Fruit fly (Drosophila melanogaster) whole organism, embryonic: Measurements from ENCODE around the gene dlp.

Experiments
- Ada2b ChIP-seq: fragments of 200-800 bp; sonication (Bioruptor generic); IDR thresholded peaks from 2 replicates; pipeline ENCODE4 v1.3.6; 2022; ENCODE audit warnings: missing biosample characterization, missing genetic modification characterization
- Blimp-1 ChIP-seq: fragments of 200-800 bp; sonication (Bioruptor generic); optimal IDR thresholded peaks from 3 replicates; lab custom pipeline; 2018; ENCODE audit warnings: missing biosample characterization, missing genetic modification characterization, mild to moderate bottlenecking, moderate library complexity, missing genetic modification reagents
- CG10321 ChIP-seq: fragments of 200-800 bp; sonication (Bioruptor generic); IDR thresholded peaks from 2 replicates; pipeline ENCODE4 v1.3.6; 2022; ENCODE audit warnings: missing biosample characterization, missing genetic modification characterization
- CG11504 ChIP-seq: fragments of 200-800 bp; sonication (Bioruptor generic); optimal IDR thresholded peaks from 3 replicates; lab custom pipeline; 2019; ENCODE audit warnings: missing biosample characterization, mild to moderate bottlenecking, missing genetic modification characterization, moderate library complexity
- CG11723 ChIP-seq: fragments of 200-800 bp; sonication (Bioruptor generic); optimal IDR thresholded peaks from 2 replicates; lab custom pipeline; 2017; ENCODE audit warnings: missing biosample characterization, mild to moderate bottlenecking, missing genetic modification characterization
- CG13123 ChIP-seq: fragments of 200-800 bp; sonication (Bioruptor generic); optimal IDR thresholded peaks from 2 replicates; lab custom pipeline; 2016; ENCODE audit warnings: missing biosample characterization, missing genetic modification characterization
- CG13624 ChIP-seq: fragments of 200-800 bp; sonication (Bioruptor generic); optimal IDR thresholded peaks from 2 replicates; lab custom pipeline; 2016; ENCODE audit warnings: missing biosample characterization, missing genetic modification characterization
- CG14441 ChIP-seq: fragments of 200-800 bp; sonication (Bioruptor generic); IDR thresholded peaks from 2 replicates; pipeline ENCODE4 v1.3.6; 2022; ENCODE audit warnings: missing biosample characterization, missing genetic modification characterization
- CG31224 ChIP-seq: fragments of 200-800 bp; sonication (Bioruptor generic); IDR thresholded peaks from 2 replicates; pipeline ENCODE4 v1.3.6; 2022; ENCODE audit warnings: missing biosample characterization, missing genetic modification characterization
- CG32772 ChIP-seq: fragments of 200-800 bp; sonication (Bioruptor generic); IDR thresholded peaks from 2 replicates; pipeline ENCODE4 v1.3.6; 2022; ENCODE audit warnings: missing biosample characterization, missing genetic modification characterization
- CG4404 ChIP-seq: fragments of 200-800 bp; sonication (Bioruptor generic); IDR thresholded peaks from 2 replicates; pipeline ENCODE4 v1.3.6; 2022; ENCODE audit warnings: missing biosample characterization, missing genetic modification characterization
- CG4707 ChIP-seq: fragments of 200-800 bp; sonication (Bioruptor generic); optimal IDR thresholded peaks from 2 replicates; lab custom pipeline; 2018; ENCODE audit warnings: missing biosample characterization, mild to moderate bottlenecking, missing genetic modification characterization, moderate library complexity
- CG7271 ChIP-seq: fragments of 200-800 bp; sonication (Bioruptor generic); optimal IDR thresholded peaks from 2 replicates; lab custom pipeline; 2018; ENCODE audit warnings: missing biosample characterization, mild to moderate bottlenecking, missing genetic modification characterization, moderate library complexity
- CG7556 ChIP-seq: fragments of 200-800 bp; sonication (Bioruptor generic); optimal IDR thresholded peaks from 2 replicates; lab custom pipeline; 2017; ENCODE audit warnings: missing biosample characterization, mild to moderate bottlenecking, missing genetic modification characterization
- CG8944 ChIP-seq: fragments of 200-800 bp; sonication (Bioruptor generic); optimal IDR thresholded peaks from 3 replicates; lab custom pipeline; 2016; ENCODE audit warnings: missing biosample characterization, missing genetic modification characterization
- CHES-1-like ChIP-seq: fragments of 200-800 bp; sonication (Bioruptor generic); optimal IDR thresholded peaks from 2 replicates; lab custom pipeline; 2016; ENCODE audit warnings: missing biosample characterization, missing genetic modification characterization
- D19A ChIP-seq: fragments of 200-800 bp; optimal IDR thresholded peaks from 3 replicates; lab custom pipeline; 2019; ENCODE audit warnings: missing biosample characterization, mild to moderate bottlenecking, missing genetic modification characterization, moderate library complexity
- Dip3 ChIP-seq: fragments of 200-800 bp; sonication (Bioruptor generic); optimal IDR thresholded peaks from 3 replicates; lab custom pipeline; 2016; ENCODE audit warnings: missing biosample characterization, missing genetic modification characterization
- Elba2 ChIP-seq: fragments of 200-800 bp; sonication (Bioruptor generic); optimal IDR thresholded peaks from 3 replicates; lab custom pipeline; 2016; ENCODE audit warnings: missing biosample characterization, missing genetic modification characterization
- Hey ChIP-seq: fragments of 200-800 bp; sonication (Bioruptor generic); optimal IDR thresholded peaks from 3 replicates; lab custom pipeline; 2018; ENCODE audit warnings: missing biosample characterization, mild to moderate bottlenecking, missing genetic modification characterization
- HmgD ChIP-seq: fragments of 200-800 bp; sonication (Bioruptor generic); optimal IDR thresholded peaks from 3 replicates; lab custom pipeline; 2016; ENCODE audit warnings: missing biosample characterization, missing genetic modification characterization
- Kr ChIP-seq: fragments of 200-800 bp; sonication (Bioruptor generic); optimal IDR thresholded peaks from 2 replicates; lab custom pipeline; 2017; ENCODE audit warnings: missing biosample characterization, mild to moderate bottlenecking, missing genetic modification characterization
- Nf-YA ChIP-seq: fragments of 200-800 bp; sonication (Bioruptor generic); IDR thresholded peaks from 2 replicates; pipeline ENCODE4 v1.3.6; 2022; ENCODE audit warnings: missing biosample characterization, missing genetic modification characterization
- Optix ChIP-seq: fragments of 200-800 bp; sonication (Bioruptor generic); IDR thresholded peaks from 3 replicates; pipeline ENCODE4 v1.3.6; 2022; ENCODE audit warnings: missing biosample characterization, missing genetic modification characterization
- PHDP ChIP-seq: fragments of 200-800 bp; sonication (Bioruptor generic); optimal IDR thresholded peaks from 3 replicates; lab custom pipeline; 2018; ENCODE audit warnings: missing biosample characterization, mild to moderate bottlenecking, missing genetic modification characterization, moderate library complexity
- Sry-β ChIP-seq: fragments of 200-800 bp; sonication (Bioruptor generic); optimal IDR thresholded peaks from 2 replicates; lab custom pipeline; 2018; ENCODE audit warnings: missing biosample characterization, mild to moderate bottlenecking, missing genetic modification characterization, moderate library complexity
- Xrp1 ChIP-seq: fragments of 200-800 bp; sonication (Bioruptor generic); IDR thresholded peaks from 2 replicates; pipeline ENCODE4 v1.3.6; 2022; ENCODE audit warnings: missing biosample characterization, missing genetic modification characterization
- ase ChIP-seq: fragments of 200-800 bp; sonication (Bioruptor generic); IDR thresholded peaks from 3 replicates; pipeline ENCODE4 v1.3.6; 2022; ENCODE audit warnings: missing biosample characterization, missing genetic modification characterization
- bigmax ChIP-seq: fragments of 200-800 bp; sonication (Bioruptor generic); optimal IDR thresholded peaks from 2 replicates; lab custom pipeline; 2018; ENCODE audit warnings: missing biosample characterization, mild to moderate bottlenecking, missing genetic modification characterization
- cad ChIP-seq: fragments of >200 bp; optimal IDR thresholded peaks from 2 replicates; lab custom pipeline; 2017; ENCODE audit warnings: missing biosample characterization, missing genetic modification characterization
- chm ChIP-seq: fragments of 200-800 bp; sonication (Bioruptor generic); IDR thresholded peaks from 2 replicates; pipeline ENCODE4 v1.3.6; 2022; ENCODE audit warnings: missing biosample characterization, missing genetic modification characterization
- chn ChIP-seq: fragments of 200-800 bp; sonication (Bioruptor generic); optimal IDR thresholded peaks from 2 replicates; lab custom pipeline; 2016; ENCODE audit warnings: missing biosample characterization, missing genetic modification characterization
- dan ChIP-seq: fragments of 200-800 bp; sonication (Bioruptor generic); IDR thresholded peaks from 2 replicates; pipeline ENCODE4 v1.3.6; 2022; ENCODE audit warnings: missing biosample characterization, missing genetic modification characterization
- danr ChIP-seq: fragments of 200-800 bp; sonication (Bioruptor generic); IDR thresholded peaks from 2 replicates; pipeline ENCODE4 v1.3.6; 2022; ENCODE audit warnings: missing biosample characterization, missing genetic modification characterization
- dmrt11E ChIP-seq: fragments of 200-800 bp; sonication (Bioruptor generic); optimal IDR thresholded peaks from 3 replicates; lab custom pipeline; 2018; ENCODE audit warnings: missing biosample characterization, mild to moderate bottlenecking, missing genetic modification characterization, moderate library complexity
- eyg ChIP-seq: fragments of 200-800 bp; sonication (Bioruptor generic); optimal IDR thresholded peaks from 3 replicates; lab custom pipeline; 2016; ENCODE audit warnings: missing biosample characterization, missing genetic modification characterization
- fd3F ChIP-seq: fragments of 200-800 bp; sonication (Bioruptor generic); optimal IDR thresholded peaks from 2 replicates; lab custom pipeline; 2018; ENCODE audit warnings: missing biosample characterization, mild to moderate bottlenecking, missing genetic modification characterization, moderate library complexity
- gt ChIP-seq: fragments of 200-800 bp; sonication (Bioruptor generic); IDR thresholded peaks from 2 replicates; pipeline ENCODE4 v1.3.6; 2022; ENCODE audit warnings: missing biosample characterization, missing genetic modification characterization
- ham ChIP-seq: fragments of 200-800 bp; sonication (Bioruptor generic); IDR thresholded peaks from 2 replicates; pipeline ENCODE4 v1.3.6; 2022; ENCODE audit warnings: missing biosample characterization, missing genetic modification characterization
- jing ChIP-seq: fragments of 200-800 bp; sonication (Bioruptor generic); optimal IDR thresholded peaks from 2 replicates; lab custom pipeline; 2018; ENCODE audit warnings: missing biosample characterization, mild to moderate bottlenecking, missing genetic modification characterization
- maf-S ChIP-seq: fragments of 200-800 bp; sonication (Bioruptor generic); optimal IDR thresholded peaks from 2 replicates; lab custom pipeline; 2016; ENCODE audit warnings: missing biosample characterization, missing genetic modification characterization
- psq ChIP-seq: fragments of 200-800 bp; sonication (Bioruptor generic); optimal IDR thresholded peaks from 2 replicates; lab custom pipeline; 2017; ENCODE audit warnings: missing biosample characterization, missing genetic modification characterization
- pzg ChIP-seq: fragments of 200-800 bp; sonication (Bioruptor generic); optimal IDR thresholded peaks from 3 replicates; lab custom pipeline; 2018; ENCODE audit warnings: missing biosample characterization, mild to moderate bottlenecking, missing genetic modification characterization, moderate library complexity
- ro ChIP-seq: fragments of 200-800 bp; sonication (Bioruptor generic); IDR thresholded peaks from 2 replicates; pipeline ENCODE4 v1.3.6; 2022; ENCODE audit warnings: missing biosample characterization, missing genetic modification characterization
- salm ChIP-seq: fragments of 200-800 bp; sonication (Bioruptor generic); optimal IDR thresholded peaks from 2 replicates; lab custom pipeline; 2018; ENCODE audit warnings: missing biosample characterization, mild to moderate bottlenecking, missing genetic modification characterization
- sens ChIP-seq: fragments of 200-800 bp; sonication (Bioruptor generic); peaks from one replicate; lab custom pipeline; 2016; ENCODE audit warnings: missing biosample characterization, missing genetic modification characterization
- sqz ChIP-seq: fragments of 200-800 bp; sonication (Bioruptor generic); optimal IDR thresholded peaks from 3 replicates; lab custom pipeline; 2018; ENCODE audit warnings: missing biosample characterization, mild to moderate bottlenecking, missing genetic modification characterization
- tap ChIP-seq: fragments of 200-800 bp; optimal IDR thresholded peaks from 3 replicates; lab custom pipeline; 2019; ENCODE audit warnings: missing biosample characterization, mild to moderate bottlenecking, missing genetic modification characterization, moderate library complexity
- tup ChIP-seq: fragments of 200-800 bp; sonication (Bioruptor generic); optimal IDR thresholded peaks from 2 replicates; lab custom pipeline; 2016; ENCODE audit warnings: missing biosample characterization, mild to moderate bottlenecking, missing genetic modification characterization, moderate library complexity
- zfh1 ChIP-seq: fragments of 200-800 bp; sonication (Bioruptor generic); IDR thresholded peaks from 3 replicates; pipeline ENCODE4 v1.3.6; 2022; ENCODE audit warnings: missing biosample characterization, missing genetic modification characterization

dlp gene

DNA sequence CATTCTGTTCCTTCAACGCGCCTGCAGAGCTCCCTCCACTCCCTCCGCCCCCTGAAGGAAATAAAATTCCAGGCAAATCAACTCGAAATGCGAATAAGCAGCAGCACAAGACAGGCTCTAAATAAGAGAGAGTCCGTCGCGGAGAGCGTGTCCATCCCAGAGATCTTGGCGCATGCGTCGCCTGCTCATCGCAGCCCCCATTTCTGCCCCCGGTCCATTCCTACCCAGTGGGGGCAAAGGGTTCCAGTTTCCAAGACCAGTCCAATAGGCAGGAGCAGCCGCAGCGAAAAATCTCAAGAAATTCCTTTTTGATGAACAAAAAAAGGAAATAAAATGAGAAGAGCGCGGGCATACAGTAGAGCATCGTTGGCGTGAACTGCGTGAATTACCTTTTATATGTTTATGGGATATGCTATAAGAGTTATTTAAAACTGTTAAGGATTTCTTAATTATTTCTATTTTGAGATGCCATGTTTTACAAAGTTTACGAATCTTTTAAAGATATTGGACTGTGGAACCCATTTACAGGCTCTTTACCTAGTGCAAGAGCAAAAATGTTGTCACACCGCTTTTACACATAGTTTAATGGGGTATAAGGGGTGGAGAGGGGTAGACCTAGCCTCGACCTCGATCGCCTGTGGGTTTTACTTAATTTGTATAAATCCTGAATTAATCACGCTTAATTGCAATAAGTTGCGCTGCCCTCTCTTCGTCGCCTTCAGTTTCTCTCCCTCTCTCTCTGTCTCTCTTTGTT, 1.8 kb downstream of the dlp start (continued):
- TF ChIP-seq sqz (GFP tag; lab: Kevin White, UChicago) (no peak), chn (no peak), Ada2b (GFP tag; lab: Robert Waterston, UW) (peak; percentile 50; the same call in 1 of the 2 replicates), Blimp-1 (GFP tag; lab: Kevin White, UChicago) (peak; percentile 33), bigmax (GFP tag; lab: Kevin White, UChicago) (no peak), Dip3 (GFP tag; lab: Kevin White, UChicago) (no peak), tap (tag; lab: Kevin White, UChicago) (no peak), cad (no peak), psq (GFP tag; lab: Kevin White, UChicago) (no peak), CG32772 (GFP tag; lab: Robert Waterston, UW) (0 out of 2 replicates have a peak, but pooled peaks have one; percentile 25), sens (GFP tag; lab: Kevin White, UChicago) (peak; percentile 88), Kr (no peak), ham (GFP tag; lab: Robert Waterston, UW) (no peak), CG7271 (no peak), HmgD (no peak), eyg (GFP tag; lab: Kevin White, UChicago) (no peak), PHDP (tag; lab: Kevin White, UChicago) (peak; percentile 30), ase (peak; percentile 29; the same call in 1 of the 3 replicates), tup (peak; percentile 33), fd3F (no peak), CG7556 (GFP tag; lab: Kevin White, UChicago) (peak; percentile 17)

DNA sequence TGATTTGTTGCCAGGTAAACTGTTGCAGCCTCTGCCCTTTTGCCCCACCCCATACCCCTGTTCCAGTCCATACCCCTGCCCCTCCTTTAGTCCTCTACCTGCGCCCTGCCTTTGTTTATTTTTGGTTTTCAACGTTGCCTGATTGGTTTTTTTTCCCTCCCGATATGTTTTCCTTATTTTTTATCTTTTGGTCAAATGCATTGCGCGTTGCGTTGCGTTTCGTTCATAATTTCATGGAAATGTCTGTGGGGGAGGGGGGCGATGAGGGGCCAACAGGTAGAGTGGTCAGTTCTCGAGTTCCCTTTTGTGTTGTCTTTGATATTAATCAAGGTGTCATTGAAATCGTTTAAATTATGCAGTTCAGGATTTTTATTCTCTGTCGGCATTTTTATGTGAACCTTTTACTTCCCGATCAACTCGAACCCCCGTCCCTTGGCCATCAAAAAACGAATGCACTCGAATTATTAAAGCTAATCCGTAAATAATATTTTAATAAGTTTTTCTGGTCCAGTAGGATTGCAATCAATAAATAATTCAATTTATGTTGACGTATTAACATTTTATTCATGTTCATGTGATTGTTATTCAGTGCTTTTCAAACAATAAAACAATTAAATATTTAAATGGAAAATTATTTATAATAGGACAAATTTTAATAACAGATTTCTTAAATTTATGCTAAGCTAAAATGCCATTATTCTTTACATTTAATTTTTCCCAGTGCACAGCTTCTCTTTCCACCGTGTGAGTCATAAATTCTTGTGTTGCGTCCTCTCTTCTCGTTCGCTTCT, 2.6 kb downstream of the dlp start:
- TF ChIP-seq salm (tag; lab: Kevin White, UChicago): peak; percentile 10
- no peak for TF ChIP-seq danr (GFP tag; lab: Robert Waterston, UW)
- TF ChIP-seq CG11723 (GFP tag; lab: Kevin White, UChicago): peak; percentile 31
- TF ChIP-seq gt (GFP tag; lab: Robert Waterston, UW): no peak
- TF ChIP-seq D19A (tag; lab: Kevin White, UChicago): peak; percentile 75
- TF ChIP-seq ro: no peak; the same call in 1 of the 2 replicates
- no peak for TF ChIP-seq Hey
- TF ChIP-seq Optix (GFP tag; lab: Robert Waterston, UW): no peak
- no peak for TF ChIP-seq CG31224 (GFP tag; lab: Robert Waterston, UW)
- no peak for TF ChIP-seq CHES-1-like (GFP tag; lab: Kevin White, UChicago)
- TF ChIP-seq CG14441 (GFP tag; lab: Robert Waterston, UW): no peak
- TF ChIP-seq chm (GFP tag; lab: Robert Waterston, UW): peak; percentile 41; the same call in 1 of the 2 replicates
- no peak for TF ChIP-seq CG13123 (GFP tag; lab: Kevin White, UChicago)
- TF ChIP-seq CG13624 (GFP tag; lab: Kevin White, UChicago): no peak
- peak; percentile 85 for TF ChIP-seq CG4404
- TF ChIP-seq CG10321 (GFP tag; lab: Robert Waterston, UW): peak; percentile 47; the same call in 1 of the 2 replicates
- TF ChIP-seq CG11504: peak; percentile 71
- no peak for TF ChIP-seq Nf-YA (GFP tag; lab: Robert Waterston, UW)
- no peak for TF ChIP-seq CG4707 (GFP tag; lab: Kevin White, UChicago)
- no peak for TF ChIP-seq Elba2 (GFP tag; lab: Kevin White, UChicago)
- peak; percentile 88 for TF ChIP-seq Xrp1 (GFP tag; lab: Robert Waterston, UW)
- TF ChIP-seq zfh1 (GFP tag; lab: Robert Waterston, UW): peak; percentile 68; the same call in 2 of the 3 replicates
- peak; percentile 98 for TF ChIP-seq dmrt11E (tag; lab: Kevin White, UChicago)
- no peak; the same call in 1 of the 2 replicates for TF ChIP-seq dan (GFP tag; lab: Robert Waterston, UW)
- TF ChIP-seq Sry-β: no peak
- TF ChIP-seq pzg: no peak
- no peak for TF ChIP-seq CG8944
- no peak for TF ChIP-seq maf-S (GFP tag; lab: Kevin White, UChicago)
- no peak for TF ChIP-seq jing (GFP tag; lab: Kevin White, UChicago)
